Worm (Caenorhabditis elegans): ENCODE results near the gene rfip-1.

rfip-1 gene

DNA sequence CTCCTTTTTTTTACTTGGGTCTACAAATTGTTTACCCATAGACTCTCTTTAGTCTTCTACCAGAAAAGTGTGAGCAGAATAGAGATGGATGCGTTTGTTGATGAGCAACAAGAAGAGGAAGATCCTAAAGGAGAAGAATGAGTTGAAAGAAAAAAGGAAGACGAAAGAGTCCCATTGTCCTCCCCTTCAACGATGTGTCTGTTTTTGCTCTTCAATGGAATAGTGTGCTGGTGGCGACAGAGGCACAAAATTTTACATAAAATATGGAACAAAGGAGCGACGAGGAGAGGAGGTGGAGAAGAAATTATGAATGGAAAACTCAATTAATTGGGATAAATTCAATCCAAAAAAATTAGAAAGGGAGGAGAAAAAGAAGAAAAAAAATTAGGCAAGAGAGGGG lies 23.7 kb upstream of the rfip-1 start:
- no peak for TF ChIP-seq ceh-16 (tag; optimal IDR thresholded peaks at IDR 0.05)
- no peak for TF ChIP-seq hmg-11 (tag; optimal IDR thresholded peaks at IDR 0.05)
- TF ChIP-seq pqm-1 (tag; optimal IDR thresholded peaks at IDR 0.05): no peak
- no peak for TF ChIP-seq sea-2 (GFP tag; optimal IDR thresholded peaks at IDR 0.05)
- TF ChIP-seq nfya-1 (tag; optimal IDR thresholded peaks at IDR 0.05; ENCODE audit: insufficient read depth): peak; percentile 7
- peak; percentile 76 for TF ChIP-seq fkh-10 (GFP tag; optimal IDR thresholded peaks at IDR 0.05)
- TF ChIP-seq elt-2 (tag; optimal IDR thresholded peaks at IDR 0.05): no peak
- no peak for TF ChIP-seq fkh-2 (tag; optimal IDR thresholded peaks at IDR 0.05)
- no peak for TF ChIP-seq daf-12 (tag; optimal IDR thresholded peaks at IDR 0.05)
- TF ChIP-seq snpc-4 (tag; optimal IDR thresholded peaks at IDR 0.05): no peak
- TF ChIP-seq jun-1 (tag; optimal IDR thresholded peaks at IDR 0.05): no peak

DNA sequence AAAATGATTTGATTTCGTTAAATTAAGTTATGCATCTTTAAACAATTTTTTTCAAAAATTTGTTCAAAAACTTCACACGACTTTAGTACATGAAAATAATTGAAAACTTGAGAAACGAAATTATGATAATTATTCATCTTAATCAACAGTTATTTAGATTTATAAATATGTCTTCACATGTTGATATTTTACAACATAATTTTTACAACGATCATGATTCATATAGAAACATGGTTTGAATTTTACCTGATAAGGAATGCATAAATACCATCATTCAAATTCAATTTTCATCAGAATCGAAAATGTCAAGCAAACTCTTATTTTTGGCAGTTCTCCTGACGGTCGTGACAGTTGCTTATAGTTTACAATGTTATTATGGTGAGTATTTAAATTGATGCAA lies 20.5 kb upstream of the rfip-1 start, which contains the start of gene tag-234:
tag-234 (plus strand) TSS at position 301 of the 400 bp plus-strand sequence.
- TF ChIP-seq pha-4 (tag; optimal IDR thresholded peaks at IDR 0.05) (no peak), ceh-9 (tag; optimal IDR thresholded peaks at IDR 0.05) (no peak), ztf-11 (tag; optimal IDR thresholded peaks at IDR 0.05) (no peak), eor-1 (tag; optimal IDR thresholded peaks at IDR 0.05) (no peak), tbx-2 (tag; optimal IDR thresholded peaks at IDR 0.05) (no peak), nhr-237 (tag; optimal IDR thresholded peaks at IDR 0.05) (no peak), elt-2 (tag; optimal IDR thresholded peaks at IDR 0.05) (peak; percentile 68), pqm-1 (tag; optimal IDR thresholded peaks at IDR 0.05) (peak; percentile 47), daf-12 (tag; optimal IDR thresholded peaks at IDR 0.05) (no peak)

DNA sequence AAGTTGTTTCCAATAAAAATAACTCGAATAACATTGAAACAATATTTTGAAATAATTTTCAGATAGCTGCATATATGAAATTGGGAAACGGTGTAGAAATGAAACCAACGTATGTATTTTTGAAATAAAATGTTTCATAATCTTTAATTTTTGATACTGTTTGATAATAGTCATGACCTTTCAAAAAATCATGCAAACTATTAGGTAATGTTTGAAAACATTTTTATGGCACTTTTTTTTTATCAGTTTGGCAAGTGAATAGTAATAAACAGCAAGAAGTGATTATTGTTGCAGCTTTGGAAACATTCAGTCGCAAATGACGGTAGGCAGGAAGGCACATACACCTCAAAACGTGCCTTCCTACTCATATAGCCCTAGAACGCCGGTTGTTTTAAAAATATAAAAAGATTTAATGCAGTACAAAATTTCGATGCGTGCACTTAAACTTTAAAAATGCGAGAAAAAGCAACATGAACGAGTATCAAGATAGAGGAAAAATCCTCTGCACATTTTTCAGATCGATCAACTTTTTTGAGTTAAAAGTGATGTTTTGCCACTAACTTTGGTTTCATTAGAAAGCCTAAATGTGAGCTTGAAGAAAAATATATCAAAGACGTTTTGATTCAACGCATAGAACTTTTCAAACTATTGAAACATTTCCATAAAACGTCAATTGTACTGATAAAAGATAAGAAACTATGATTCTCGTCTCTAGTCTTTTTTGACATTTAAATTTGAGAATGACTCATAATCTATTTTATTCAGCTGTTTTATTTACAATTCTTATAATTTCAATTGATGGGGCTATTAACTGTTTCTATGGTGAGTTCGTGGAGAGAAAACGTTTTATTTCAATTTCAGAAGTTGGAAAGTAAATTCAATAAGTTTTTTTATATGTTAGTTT lies 18.7 kb upstream of the rfip-1 start, which contains the start of gene F55C12.19:
F55C12.19 (plus strand) TSS at position 735 of the 904 bp plus-strand sequence.
- TF ChIP-seq daf-12 (tag; optimal IDR thresholded peaks at IDR 0.05) (no peak), nhr-25 (tag; optimal IDR thresholded peaks at IDR 0.05) (no peak), jun-1 (tag; optimal IDR thresholded peaks at IDR 0.05) (no peak), elt-3 (tag; optimal IDR thresholded peaks at IDR 0.05) (no peak), pqm-1 (tag; optimal IDR thresholded peaks at IDR 0.05) (peak; percentile 69), ceh-82 (tag; optimal IDR thresholded peaks at IDR 0.05) (no peak), fos-1 (tag; optimal IDR thresholded peaks at IDR 0.05) (peak; percentile 11), R02D3.7 (tag; optimal IDR thresholded peaks at IDR 0.05) (no peak), elt-2 (tag; optimal IDR thresholded peaks at IDR 0.05) (peak; percentile 66), egl-27 (tag; optimal IDR thresholded peaks at IDR 0.05) (no peak), nhr-76 (tag; optimal IDR thresholded peaks at IDR 0.05) (no peak), unc-39 (tag; optimal IDR thresholded peaks at IDR 0.05) (no peak), pha-4 (tag; optimal IDR thresholded peaks at IDR 0.05) (peak; percentile 30), nfya-1 (tag; optimal IDR thresholded peaks at IDR 0.05; ENCODE audit: insufficient read depth) (no peak), lsy-12 (tag; optimal IDR thresholded peaks at IDR 0.05) (no peak)

DNA sequence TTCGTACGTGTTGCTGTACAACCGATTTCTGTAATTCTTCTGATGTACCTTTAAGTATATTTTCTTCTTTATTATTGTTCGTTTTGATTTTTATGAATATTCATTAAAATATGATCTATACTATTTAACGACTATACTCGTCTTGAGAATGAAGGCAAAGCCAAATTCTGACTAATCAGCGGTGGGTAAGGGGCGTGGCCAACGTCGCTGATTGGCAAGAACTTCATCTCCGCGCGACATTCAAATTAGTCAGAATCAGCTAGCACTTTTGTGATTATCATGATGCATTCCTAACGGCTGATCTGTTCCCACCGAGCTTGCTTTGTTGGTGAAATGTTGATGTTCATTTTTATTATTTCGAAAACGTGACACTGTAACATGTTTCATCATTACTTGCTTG lies 17.4 kb upstream of the rfip-1 start:
- no peak for TF ChIP-seq nhr-237 (tag; optimal IDR thresholded peaks at IDR 0.05)
- no peak for TF ChIP-seq unc-39 (tag; optimal IDR thresholded peaks at IDR 0.05)
- no peak for TF ChIP-seq pha-4 (tag; optimal IDR thresholded peaks at IDR 0.05)
- TF ChIP-seq mml-1 (tag; optimal IDR thresholded peaks at IDR 0.05): no peak
- TF ChIP-seq nfya-1 (tag; optimal IDR thresholded peaks at IDR 0.05; ENCODE audit: insufficient read depth): peak; percentile 89
- no peak for TF ChIP-seq nhr-43 (tag; optimal IDR thresholded peaks at IDR 0.05; ENCODE audit: poor library complexity, severe bottlenecking)
- TF ChIP-seq fos-1 (tag; optimal IDR thresholded peaks at IDR 0.05): no peak

DNA sequence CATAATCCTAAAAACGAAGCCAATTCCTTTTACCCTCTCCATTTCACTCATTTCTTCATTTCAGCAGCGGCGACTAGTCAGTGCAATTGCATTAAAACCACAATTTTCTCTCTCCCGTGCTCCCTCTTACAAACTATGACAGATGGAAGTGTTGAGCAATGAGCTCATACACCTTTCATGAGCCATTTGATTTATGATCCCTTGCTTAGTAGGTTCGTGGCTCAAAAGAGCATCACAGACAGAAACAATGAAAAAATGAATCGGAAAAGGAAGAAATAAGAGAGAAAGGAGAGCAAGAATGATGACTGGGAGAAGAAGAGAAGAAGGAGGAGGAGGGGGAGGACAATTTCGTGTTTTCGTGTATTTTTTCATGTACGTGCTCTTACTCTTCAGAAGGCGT lies 12.8 kb upstream of the rfip-1 start:
- TF ChIP-seq sea-2 (GFP tag; optimal IDR thresholded peaks at IDR 0.05): no peak
- TF ChIP-seq jun-1 (tag; optimal IDR thresholded peaks at IDR 0.05): no peak
- TF ChIP-seq tbx-2 (tag; optimal IDR thresholded peaks at IDR 0.05): no peak
- TF ChIP-seq egl-5 (tag; optimal IDR thresholded peaks at IDR 0.05): peak; percentile 47
- TF ChIP-seq nfya-1 (tag; optimal IDR thresholded peaks at IDR 0.05; ENCODE audit: insufficient read depth): peak; percentile 13
- TF ChIP-seq unc-62 (GFP tag; optimal IDR thresholded peaks at IDR 0.05): no peak
- no peak for TF ChIP-seq unc-39 (tag; optimal IDR thresholded peaks at IDR 0.05)
- no peak for TF ChIP-seq fos-1 (tag; optimal IDR thresholded peaks at IDR 0.05)
- TF ChIP-seq lin-39 (tag; optimal IDR thresholded peaks at IDR 0.05): peak; percentile 74
- TF ChIP-seq pqm-1 (tag; optimal IDR thresholded peaks at IDR 0.05): no peak
